Worm (Caenorhabditis elegans): ENCODE measurements around the gene F47F2.3.

Gene F47F2.3

ce11 chrX:3904568-3904967 is 9.1 kb upstream of the F47F2.3 start, which contains the start of gene sup-12:
sup-12 (plus strand) TSS chrX:3904584.
- TF ChIP-seq hlh-30 (tag; optimal IDR thresholded peaks at IDR 0.05; ENCODE audit: insufficient read depth): peak; percentile 10
- TF ChIP-seq pat-9 (tag; optimal IDR thresholded peaks at IDR 0.05): no peak

DNA sequence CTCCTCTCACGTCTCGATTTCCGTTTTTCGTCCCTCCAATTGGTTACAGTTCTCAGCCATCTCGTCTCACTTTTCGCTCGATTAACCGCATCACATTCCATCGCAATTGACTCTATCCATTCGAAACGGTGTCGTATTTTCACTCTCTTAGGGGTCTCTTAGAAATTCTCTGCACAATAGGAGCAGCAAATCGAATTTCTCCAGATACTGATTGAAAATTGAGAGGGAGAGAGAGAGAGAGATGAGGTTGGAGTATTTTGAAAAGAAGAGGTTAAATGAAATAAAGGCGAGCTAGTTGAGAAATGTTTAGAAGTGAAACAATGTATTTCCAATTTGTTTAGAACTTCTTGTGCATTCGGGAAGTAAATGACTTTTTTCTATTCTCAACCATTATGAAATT is 5.9 kb upstream of the F47F2.3 start:
- TF ChIP-seq gmeb-2 (tag; optimal IDR thresholded peaks at IDR 0.05): no peak
- TF ChIP-seq T23F11.4 (GFP tag; optimal IDR thresholded peaks at IDR 0.05): no peak
- TF ChIP-seq ahr-1 (tag; optimal IDR thresholded peaks at IDR 0.05): no peak
- TF ChIP-seq unc-42 (tag; optimal IDR thresholded peaks at IDR 0.05): peak; percentile 93
- no peak for TF ChIP-seq ceh-31 (tag; optimal IDR thresholded peaks at IDR 0.05)
- TF ChIP-seq ceh-6 (GFP tag; optimal IDR thresholded peaks at IDR 0.05): no peak

- TF ChIP-seq ceh-18 (tag; optimal IDR thresholded peaks at IDR 0.05) (peak; percentile 24), pag-3 (tag; optimal IDR thresholded peaks at IDR 0.05; ENCODE audit: borderline replicate concordance) (no peak), C38D4.7 (GFP tag; optimal IDR thresholded peaks at IDR 0.05) (no peak), elt-2 (tag; optimal IDR thresholded peaks at IDR 0.05) (no peak), dmd-4 (tag; optimal IDR thresholded peaks at IDR 0.05; ENCODE audit: borderline replicate concordance) (no peak), unc-55 (GFP tag; optimal IDR thresholded peaks at IDR 0.05) (peak; percentile 8), ceh-9 (tag; optimal IDR thresholded peaks at IDR 0.05) (no peak), sox-4 (tag; optimal IDR thresholded peaks at IDR 0.05) (no peak), sox-2 (GFP tag; IDR thresholded peaks at IDR 0.05) (no peak), nhr-232 (tag; optimal IDR thresholded peaks at IDR 0.05) (no peak), K02D7.2 (tag; optimal IDR thresholded peaks at IDR 0.05) (no peak), rnt-1 (tag; optimal IDR thresholded peaks at IDR 0.05) (peak; percentile 37), ceh-24 (tag; optimal IDR thresholded peaks at IDR 0.05) (no peak), pat-9 (tag; optimal IDR thresholded peaks at IDR 0.05) (peak; percentile 40), unc-86 (tag; optimal IDR thresholded peaks at IDR 0.05) (no peak)
These were observed 5.2 kb upstream of the F47F2.3 start for ce11 chrX:3900715-3901114.

DNA sequence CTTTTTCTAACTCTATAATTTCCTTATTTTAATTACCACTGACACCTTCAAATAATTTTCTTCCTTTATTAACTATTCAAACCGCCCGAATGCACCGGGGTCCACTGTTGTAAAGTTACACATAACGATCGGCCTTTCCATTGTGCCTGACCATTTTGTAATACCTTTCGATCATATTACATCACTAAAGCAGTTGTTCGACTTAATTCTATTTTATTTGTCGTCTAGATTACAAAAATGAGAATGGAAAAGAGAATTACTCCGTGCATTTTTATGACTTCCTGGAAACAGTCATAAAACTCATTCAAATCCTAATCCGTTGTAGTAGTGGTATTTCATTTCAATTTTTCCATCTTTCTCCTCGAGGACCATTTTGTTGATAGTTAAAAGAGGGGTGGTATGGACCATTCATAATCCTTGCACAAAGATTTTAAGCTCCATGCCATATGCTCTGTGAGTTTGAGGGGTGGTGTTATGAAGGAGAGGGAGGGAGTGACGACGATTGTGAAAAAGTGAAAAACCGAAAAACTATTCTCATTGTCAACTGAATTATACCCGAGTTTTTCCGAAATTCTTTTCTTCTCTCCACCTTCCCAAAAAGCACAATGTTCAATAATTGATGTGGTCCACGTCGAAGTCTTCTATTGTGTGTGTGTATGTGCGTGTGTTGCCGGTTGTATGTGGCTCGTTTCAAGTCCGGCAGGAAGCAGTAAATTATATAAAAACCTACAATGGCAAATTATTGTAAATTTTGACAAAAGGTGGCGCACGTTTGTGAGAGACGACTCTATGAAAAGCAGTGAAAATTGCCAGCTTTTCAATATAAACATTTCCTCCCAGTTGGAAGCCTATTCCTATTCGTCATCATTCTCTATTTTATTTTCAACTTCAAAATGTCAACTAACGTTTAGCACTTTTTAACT is 3.0 kb upstream of the F47F2.3 start:
- TF ChIP-seq unc-55 (GFP tag; optimal IDR thresholded peaks at IDR 0.05) (peak; percentile 11), eyg-1 (tag; optimal IDR thresholded peaks at IDR 0.05) (no peak), fkh-6 (tag; optimal IDR thresholded peaks at IDR 0.05) (no peak), hlh-8 (tag; optimal IDR thresholded peaks at IDR 0.05) (no peak), ceh-31 (tag; optimal IDR thresholded peaks at IDR 0.05) (peak; percentile 38), pha-4 (tag; optimal IDR thresholded peaks at IDR 0.05) (no peak), madf-2 (tag; optimal IDR thresholded peaks at IDR 0.05) (no peak)

- TF ChIP-seq unc-86 (tag; optimal IDR thresholded peaks at IDR 0.05): no peak
- peak; percentile 32 for TF ChIP-seq ceh-31 (tag; optimal IDR thresholded peaks at IDR 0.05)
- no peak for TF ChIP-seq ceh-34 (tag; optimal IDR thresholded peaks at IDR 0.05)
- no peak for TF ChIP-seq unc-3 (GFP tag; conservative IDR thresholded peaks at IDR 0.05)
- TF ChIP-seq unc-3 (tag; optimal IDR thresholded peaks at IDR 0.05): no peak
- no peak for TF ChIP-seq ceh-19 (GFP tag; optimal IDR thresholded peaks at IDR 0.05)
- TF ChIP-seq pag-3 (tag; optimal IDR thresholded peaks at IDR 0.05; ENCODE audit: borderline replicate concordance): no peak
- TF ChIP-seq syd-9 (tag; optimal IDR thresholded peaks at IDR 0.05): peak; percentile 1
These were observed 7.9 kb downstream of the F47F2.3 start for ce11 chrX:3887595-3887994.
